Worm (Caenorhabditis elegans): ENCODE measurements around the gene F41B4.2.

Gene F41B4.2

DNA sequence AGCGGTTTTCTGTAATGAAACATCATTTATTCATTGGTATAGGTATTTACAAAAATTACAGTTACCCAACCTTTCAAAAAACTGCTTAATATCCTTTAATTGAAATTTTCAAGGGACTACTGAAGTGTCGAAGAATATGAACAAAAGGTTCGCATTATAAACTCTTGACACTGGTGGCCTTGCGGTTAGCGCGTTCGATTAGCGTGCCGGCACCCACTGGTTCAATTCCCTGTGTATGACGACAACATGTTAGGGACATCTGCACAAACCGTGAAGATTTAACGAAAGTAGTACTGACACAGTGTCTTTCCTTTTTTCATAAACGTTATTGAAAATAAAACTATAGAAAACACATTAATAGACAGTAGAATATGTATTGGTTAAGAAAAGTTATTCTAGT is 32.6 kb upstream of the F41B4.2 start (continued):
- peak; percentile 69 for TF ChIP-seq mxl-2 (GFP tag; conservative IDR thresholded peaks at IDR 0.05)
- TF ChIP-seq ceh-62 (tag; optimal IDR thresholded peaks at IDR 0.05), result no peak
- no peak for TF ChIP-seq lin-15B (tag; optimal IDR thresholded peaks at IDR 0.05)
- TF ChIP-seq Y48G9A.11 (GFP tag; IDR thresholded peaks at IDR 0.05), result peak; percentile 73
- TF ChIP-seq ctbp-1 (GFP tag; IDR thresholded peaks at IDR 0.05), result peak; percentile 81
- TF ChIP-seq nhr-111 (GFP tag; optimal IDR thresholded peaks at IDR 0.05), result peak; percentile 88
- peak; percentile 90 for TF ChIP-seq madf-9 (GFP tag; conservative IDR thresholded peaks at IDR 0.05)
- peak; percentile 91 for TF ChIP-seq arid-1 (GFP tag; conservative IDR thresholded peaks at IDR 0.05)
- peak in 1 of 2 experiments; percentile 14 for TF ChIP-seq mdl-1 (tag; optimal IDR thresholded peaks at IDR 0.05)
- TF ChIP-seq zag-1 (tag; optimal IDR thresholded peaks at IDR 0.05), result no peak
- TF ChIP-seq ZK546.5 (tag; optimal IDR thresholded peaks at IDR 0.05), result no peak
- TF ChIP-seq ZK337.2 (GFP tag; IDR thresholded peaks at IDR 0.05), result 0 out of 2 replicates have a peak, but pooled peaks have one; percentile 4
- no peak for TF ChIP-seq fkh-10 (GFP tag; optimal IDR thresholded peaks at IDR 0.05)
- no peak for TF ChIP-seq set-16 (GFP tag; IDR thresholded peaks at IDR 0.05)
- peak; percentile 38 for TF ChIP-seq zfp-2 (tag; optimal IDR thresholded peaks at IDR 0.05)
- TF ChIP-seq sdz-12 (GFP tag; optimal IDR thresholded peaks at IDR 0.05), result no peak
- TF ChIP-seq Y5F2A.4 (GFP tag; optimal IDR thresholded peaks at IDR 0.05), result peak; percentile 77
- no peak for TF ChIP-seq nhr-10 (tag; optimal IDR thresholded peaks at IDR 0.05)
- no peak for TF ChIP-seq skn-1 (tag; optimal IDR thresholded peaks at IDR 0.05)
- peak; percentile 85 for TF ChIP-seq mes-2 (tag; optimal IDR thresholded peaks at IDR 0.05; ENCODE audit: poor library complexity, severe bottlenecking)
- no peak for TF ChIP-seq fos-1 (tag; optimal IDR thresholded peaks at IDR 0.05)
- TF ChIP-seq lim-7 (GFP tag; IDR thresholded peaks at IDR 0.05), result peak; percentile 92
- peak; percentile 25; the same call in 1 of the 2 replicates for TF ChIP-seq zfp-3 (GFP tag; conservative IDR thresholded peaks at IDR 0.05)
- TF ChIP-seq spr-3 (GFP tag; optimal IDR thresholded peaks at IDR 0.05), result peak; percentile 67
- peak; percentile 84 to 88; a peak in 3 of 4 replicates for TF ChIP-seq madf-5 (GFP tag; IDR thresholded peaks at IDR 0.05)
- TF ChIP-seq ztf-7 (tag; optimal IDR thresholded peaks at IDR 0.05), result no peak
- TF ChIP-seq daf-12 (tag; optimal IDR thresholded peaks at IDR 0.05), result no peak
- no peak for TF ChIP-seq unc-39 (tag; optimal IDR thresholded peaks at IDR 0.05)
- TF ChIP-seq ceh-28 (tag; optimal IDR thresholded peaks at IDR 0.05), result no peak
- no peak for TF ChIP-seq dpl-1 (GFP tag; optimal IDR thresholded peaks at IDR 0.05)
- peak; percentile 73 for TF ChIP-seq rbr-2 (tag; optimal IDR thresholded peaks at IDR 0.05)
- peak; percentile 60 for TF ChIP-seq T20F7.1 (GFP tag; optimal IDR thresholded peaks at IDR 0.05)
- TF ChIP-seq Y105C5A.15 (GFP tag; IDR thresholded peaks at IDR 0.05), result peak; percentile 73; the same call in 1 of the 2 replicates
- peak; percentile 69 for TF ChIP-seq nhr-42 (GFP tag; IDR thresholded peaks at IDR 0.05)
- TF ChIP-seq F37D6.2 (tag; optimal IDR thresholded peaks at IDR 0.05), result no peak
- TF ChIP-seq aha-1 (tag), result peak; percentile 99
- peak; percentile 94 for TF ChIP-seq dmd-8 (GFP tag; IDR thresholded peaks at IDR 0.05)
- peak; percentile 70 for TF ChIP-seq gei-8 (GFP tag; optimal IDR thresholded peaks at IDR 0.05)
- TF ChIP-seq nhr-41 (GFP tag; IDR thresholded peaks at IDR 0.05), result peak; percentile 90
- no peak for TF ChIP-seq nhr-6 (tag; optimal IDR thresholded peaks at IDR 0.05)
- TF ChIP-seq cey-2 (tag; optimal IDR thresholded peaks at IDR 0.05; ENCODE audit: borderline replicate concordance, insufficient read depth), result no peak
- peak; percentile 89 for TF ChIP-seq daf-19 (GFP tag; conservative IDR thresholded peaks at IDR 0.05)
- TF ChIP-seq hlh-30 (tag; optimal IDR thresholded peaks at IDR 0.05; ENCODE audit: insufficient read depth), result peak; percentile 62
- TF ChIP-seq mdt-29 (GFP tag; IDR thresholded peaks at IDR 0.05), result peak; percentile 60; the same call in 1 of the 2 replicates
- peak; percentile 70; the same call in 1 of the 2 replicates for TF ChIP-seq ceh-44 (GFP tag; IDR thresholded peaks at IDR 0.05)
- TF ChIP-seq tag-97 (GFP tag; IDR thresholded peaks at IDR 0.05), result no peak
- peak; percentile 2 for TF ChIP-seq R02D3.7 (tag; optimal IDR thresholded peaks at IDR 0.05)
- TF ChIP-seq ceh-20 (GFP tag; IDR thresholded peaks at IDR 0.05), result peak; percentile 64; the same call in 1 of the 2 replicates
- TF ChIP-seq attf-4 (tag; optimal IDR thresholded peaks at IDR 0.05), result no peak
- peak; percentile 76 for TF ChIP-seq hmg-1.1 (GFP tag; IDR thresholded peaks at IDR 0.05)
- TF ChIP-seq mxl-3 (GFP tag; optimal IDR thresholded peaks at IDR 0.05), result peak; percentile 69
- TF ChIP-seq nhr-77 (tag; optimal IDR thresholded peaks at IDR 0.05), result no peak

All from whole organism, L4 larva.